Worm (Caenorhabditis elegans) whole organism, L3 larva: ENCODE results near the gene F13A7.7.

Experiments
- elt-3 ChIP-seq, 3 experiments: fragments of 150-350 bp in 1 of 3; sonication (generic microtip) in 2 of 3; optimal IDR thresholded peaks; 2 replicates in 2 of 3; 4 replicates in 1 of 3; lab custom pipeline; 2014 to 2017; ENCODE audit warnings: missing biosample characterization in 3 of 3, missing genetic modification characterization in 3 of 3
- snpc-4 ChIP-seq: fragments of 150-350 bp; optimal IDR thresholded peaks from 2 replicates; lab custom pipeline; 2014; ENCODE audit warnings: missing biosample characterization, missing genetic modification characterization

ce11 chrV:16361350-16361749 is 22.3 kb downstream of the F13A7.7 start:
- TF ChIP-seq snpc-4 (tag; lab: Kevin White, UChicago), result no peak
- no peak for TF ChIP-seq elt-3 (tag; optimal IDR thresholded peaks at IDR 0.05; lab: Kevin White, UChicago)
